Worm (Caenorhabditis elegans): ENCODE measurements around the gene srd-34.

DNA sequence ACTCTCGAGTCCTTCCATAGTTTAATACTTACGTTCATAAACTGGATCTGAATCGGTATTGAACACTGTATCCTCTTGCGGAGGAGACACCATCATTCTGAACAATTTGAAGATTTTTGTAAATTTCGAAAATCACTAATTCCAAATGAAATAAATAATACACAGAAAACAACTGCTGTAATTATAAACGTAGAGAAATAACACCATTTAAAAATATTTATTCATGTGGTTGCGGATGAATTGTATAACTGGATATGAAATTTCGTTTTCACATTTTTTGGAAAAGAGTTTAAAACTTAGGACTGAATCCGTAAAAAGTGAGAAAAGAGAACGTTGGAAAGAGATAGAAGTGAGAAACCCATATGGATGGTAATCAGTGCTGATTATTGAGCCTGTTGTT is 29.3 kb upstream of the srd-34 start, which contains the start of gene mics-1:
- TF ChIP-seq nhr-23 (tag; optimal IDR thresholded peaks at IDR 0.05) (no peak), daf-12 (tag; optimal IDR thresholded peaks at IDR 0.05) (no peak), lin-39 (tag; optimal IDR thresholded peaks at IDR 0.05) (no peak), ceh-28 (tag; optimal IDR thresholded peaks at IDR 0.05) (no peak)
